Worm (Caenorhabditis elegans) whole organism, L2 larva: Measurements from ENCODE around the gene str-68.

Source experiments
- alr-1 ChIP-seq: fragments of 150-350 bp; optimal IDR thresholded peaks from 2 replicates; lab custom pipeline; 2014; ENCODE audit warnings: missing biosample characterization, missing genetic modification characterization
- elt-1 ChIP-seq: fragments of 150-350 bp; optimal IDR thresholded peaks from 2 replicates; lab custom pipeline; 2014; ENCODE audit warnings: missing biosample characterization, missing genetic modification characterization
- lin-13 ChIP-seq: fragments of 150-350 bp; optimal IDR thresholded peaks from 2 replicates; lab custom pipeline; 2014; ENCODE audit warnings: missing biosample characterization, missing genetic modification reagents, missing genetic modification characterization
- nhr-77 ChIP-seq: fragments of 150-350 bp; optimal IDR thresholded peaks from 2 replicates; lab custom pipeline; 2014; ENCODE audit warnings: missing biosample characterization, missing genetic modification characterization
- skn-1 ChIP-seq: sonication (generic microtip); optimal IDR thresholded peaks from 2 replicates; lab custom pipeline; 2017; ENCODE audit warnings: missing biosample characterization, missing genetic modification characterization
- sma-3 ChIP-seq: sonication (generic microtip); optimal IDR thresholded peaks from 2 replicates; lab custom pipeline; 2016; ENCODE audit warnings: missing genetic modification reagents, missing genetic modification characterization, missing compliant biosample characterization
- sma-9 ChIP-seq, 2 experiments: fragments of 150-350 bp in 1 of 2; sonication (generic microtip) in 1 of 2; optimal IDR thresholded peaks; 2 replicates each; lab custom pipeline; 2014 to 2016; ENCODE audit warnings: missing genetic modification characterization in 2 of 2, mild to moderate bottlenecking in 1 of 2, missing biosample characterization in 1 of 2, missing compliant biosample characterization in 1 of 2, missing genetic modification reagents in 1 of 2, moderate library complexity in 1 of 2
- unc-62 ChIP-seq: fragments of 150-350 bp; optimal IDR thresholded peaks from 2 replicates; lab custom pipeline; 2014; ENCODE audit warnings: missing biosample characterization, missing genetic modification reagents, missing genetic modification characterization

DNA sequence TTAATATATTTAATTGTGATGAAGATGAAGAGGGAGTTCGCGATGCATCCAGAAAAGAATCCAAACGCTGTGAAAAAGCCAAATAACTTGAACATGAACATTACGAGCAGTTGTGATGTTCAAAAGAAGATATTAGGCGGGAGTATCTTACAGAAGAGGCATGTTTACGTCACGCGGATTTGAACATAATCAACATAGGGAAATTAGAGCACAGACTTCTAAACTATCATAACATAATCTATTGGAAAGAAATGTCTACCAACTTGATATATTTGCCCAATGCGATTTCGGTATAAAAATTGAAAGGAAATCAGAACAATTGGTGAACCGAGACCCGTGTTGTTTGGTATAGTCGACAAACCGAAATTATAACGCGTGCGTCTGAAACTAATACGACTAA, 3.2 kb downstream of the str-68 start, which contains the start of gene str-66:
- TF ChIP-seq elt-1 (tag; lab: Kevin White, UChicago) (no peak), sma-3 (GFP tag; lab: Kevin White, UChicago) (no peak), nhr-77 (tag; lab: Kevin White, UChicago) (no peak), lin-13 (GFP tag; lab: Kevin White, UChicago) (no peak), alr-1 (tag; lab: Kevin White, UChicago) (no peak), unc-62 (GFP tag; lab: Kevin White, UChicago) (no peak), sma-9 (GFP tag; optimal IDR thresholded peaks at IDR 0.05; lab: Kevin White, UChicago) (no peak), sma-9 (tag; optimal IDR thresholded peaks at IDR 0.05; lab: Kevin White, UChicago) (no peak), skn-1 (no peak)
